Fruit fly (Drosophila melanogaster): Measurements from ENCODE around the gene RhoU.

- no peak for TF ChIP-seq cic (GFP tag; optimal IDR thresholded peaks at IDR 0.05)
- no peak for TF ChIP-seq Hr96 (GFP tag; optimal IDR thresholded peaks at IDR 0.05)
- TF ChIP-seq ovo (GFP tag; optimal IDR thresholded peaks at IDR 0.05), result no peak
- no peak for TF ChIP-seq Mnt (GFP tag; optimal IDR thresholded peaks at IDR 0.05)
- no peak for TF ChIP-seq kay (GFP tag; ENCODE audit: borderline replicate concordance)
- TF ChIP-seq CG11617 (GFP tag; optimal IDR thresholded peaks at IDR 0.05), result no peak
Observed at dm6 chrX:10103569-10104083, 17.3 kb downstream of the RhoU start.
